Worm (Caenorhabditis elegans): ENCODE measurements around the gene ZK131.11.

ce11 chrII:13847366-13847765, 55.3 kb downstream of the ZK131.11 start:
- TF ChIP-seq fkh-10 (GFP tag; optimal IDR thresholded peaks at IDR 0.05) (no peak), dve-1 (tag; optimal IDR thresholded peaks at IDR 0.05) (no peak), sox-4 (tag; optimal IDR thresholded peaks at IDR 0.05) (no peak), nhr-11 (tag; optimal IDR thresholded peaks at IDR 0.05) (no peak), hlh-30 (tag; optimal IDR thresholded peaks at IDR 0.05; ENCODE audit: insufficient read depth) (no peak), ceh-18 (tag; optimal IDR thresholded peaks at IDR 0.05) (no peak), unc-3 (GFP tag; conservative IDR thresholded peaks at IDR 0.05) (no peak), unc-3 (tag; optimal IDR thresholded peaks at IDR 0.05) (no peak), ztf-16 (tag; optimal IDR thresholded peaks at IDR 0.05) (no peak), elt-4 (tag; optimal IDR thresholded peaks at IDR 0.05) (no peak), hlh-13 (GFP tag; optimal IDR thresholded peaks at IDR 0.05) (no peak), ceh-30 (tag; optimal IDR thresholded peaks at IDR 0.05) (no peak)

All from whole organism, late embryonic.